Fruit fly (Drosophila melanogaster): ENCODE results near the gene Eig71Eb.
A peak's percentile ranks its signal among the peaks of the same experiment; 100 is the strongest.

The Eig71Eb gene

dm6 chr3L:15690711-15691591 lies 41.2 kb downstream of the Eig71Eb start (continued):
- TF ChIP-seq tap (tag; optimal IDR thresholded peaks at IDR 0.05) = peak; percentile 73
- 0 out of 2 replicates have a peak, but pooled peaks have one; percentile 10 for TF ChIP-seq CG6689 (GFP tag; IDR thresholded peaks at IDR 0.05)
- TF ChIP-seq cg (GFP tag; optimal IDR thresholded peaks at IDR 0.05) = no peak
- peak in 1 of 2 experiments; percentile 55 for TF ChIP-seq bsh (GFP tag; optimal IDR thresholded peaks at IDR 0.05)
- TF ChIP-seq CG10654 (GFP tag; optimal IDR thresholded peaks at IDR 0.05) = peak; percentile 24
- no peak for TF ChIP-seq Dfd (GFP tag; optimal IDR thresholded peaks at IDR 0.05)
- TF ChIP-seq CG13296 (GFP tag; optimal IDR thresholded peaks at IDR 0.05) = peak; percentile 30
- no peak for TF ChIP-seq CG9876 (GFP tag; optimal IDR thresholded peaks at IDR 0.05)
- TF ChIP-seq Dbx (GFP tag; IDR thresholded peaks at IDR 0.05) = no peak
- 0 out of 3 replicates have a peak, but pooled peaks have one; percentile 7 for TF ChIP-seq ken (GFP tag; IDR thresholded peaks at IDR 0.05)
- TF ChIP-seq Med (GFP tag) = no peak
- TF ChIP-seq bab2 (GFP tag; optimal IDR thresholded peaks at IDR 0.05) = no peak
- no peak for TF ChIP-seq CG14050 (GFP tag; IDR thresholded peaks at IDR 0.05)
- peak in 1 of 2 experiments; percentile 47 for TF ChIP-seq tll (GFP tag; optimal IDR thresholded peaks at IDR 0.05)
- TF ChIP-seq CG12071 (GFP tag; optimal IDR thresholded peaks at IDR 0.05) = no peak
- no peak for TF ChIP-seq Tbp (GFP tag; optimal IDR thresholded peaks at IDR 0.05)
- TF ChIP-seq klu (GFP tag; IDR thresholded peaks at IDR 0.05) = no peak
- peak; percentile 67 for TF ChIP-seq CG30020 (tag; optimal IDR thresholded peaks at IDR 0.05)
- no peak for TF ChIP-seq Xbp1 (GFP tag; optimal IDR thresholded peaks at IDR 0.05)
- TF ChIP-seq her (GFP tag; optimal IDR thresholded peaks at IDR 0.05) = no peak
- TF ChIP-seq pros (GFP tag; optimal IDR thresholded peaks at IDR 0.05) = peak; percentile 14
- TF ChIP-seq Stat92E (GFP tag; optimal IDR thresholded peaks at IDR 0.05) = no peak
- TF ChIP-seq sd (tag; optimal IDR thresholded peaks at IDR 0.05) = peak; percentile 51
- TF ChIP-seq CG17385 (GFP tag; optimal IDR thresholded peaks at IDR 0.05) = peak; percentile 8
- no peak for TF ChIP-seq Chrac-16 (GFP tag; optimal IDR thresholded peaks at IDR 0.05)
- TF ChIP-seq Nf-YB (GFP tag; optimal IDR thresholded peaks at IDR 0.05) = no peak
- TF ChIP-seq Hr51 (GFP tag; optimal IDR thresholded peaks at IDR 0.05) = peak in 1 of 2 experiments; percentile 51
- no peak for TF ChIP-seq CG4282 (GFP tag; optimal IDR thresholded peaks at IDR 0.05)
- peak; percentile 73 for TF ChIP-seq CG8924 (tag; optimal IDR thresholded peaks at IDR 0.05)
- peak; percentile 42 for TF ChIP-seq Side (GFP tag; optimal IDR thresholded peaks at IDR 0.05)
- peak; percentile 53 for TF ChIP-seq Oaz (GFP tag; IDR thresholded peaks at IDR 0.05)
- no peak for TF ChIP-seq CG4404 (GFP tag; IDR thresholded peaks at IDR 0.05)
- TF ChIP-seq Meics (GFP tag; optimal IDR thresholded peaks at IDR 0.05) = peak; percentile 70
- TF ChIP-seq Blimp-1 (GFP tag; optimal IDR thresholded peaks at IDR 0.05) = peak; percentile 84
- TF ChIP-seq phol (tag; optimal IDR thresholded peaks at IDR 0.05) = peak; percentile 73
- peak; percentile 26 for TF ChIP-seq Deaf1 (tag; optimal IDR thresholded peaks at IDR 0.05)
- no peak for TF ChIP-seq prd (optimal IDR thresholded peaks at IDR 0.05)
- TF ChIP-seq prd (GFP tag; IDR thresholded peaks at IDR 0.05) = no peak
- peak; percentile 55 for TF ChIP-seq row (GFP tag; IDR thresholded peaks at IDR 0.05)
- peak; percentile 0 for TF ChIP-seq CG2120 (GFP tag; optimal IDR thresholded peaks at IDR 0.05)
- no peak for TF ChIP-seq ems (GFP tag; optimal IDR thresholded peaks at IDR 0.05)
- TF ChIP-seq CG3163 (GFP tag; optimal IDR thresholded peaks at IDR 0.05) = no peak
- TF ChIP-seq CG15696 (tag; optimal IDR thresholded peaks at IDR 0.05) = peak; percentile 61
- TF ChIP-seq bcd (GFP tag; optimal IDR thresholded peaks at IDR 0.05) = peak; percentile 37
- no peak for TF ChIP-seq CG8944 (GFP tag; optimal IDR thresholded peaks at IDR 0.05)
- peak; percentile 28 for TF ChIP-seq Vsx1 (GFP tag; optimal IDR thresholded peaks at IDR 0.05)
- TF ChIP-seq lola (GFP tag; optimal IDR thresholded peaks at IDR 0.05) = peak in 1 of 3 experiments; percentile 35
- no peak; the same call in 2 of the 3 replicates for TF ChIP-seq croc (GFP tag; conservative IDR thresholded peaks at IDR 0.05)

All from whole organism, embryonic.